Fruit fly (Drosophila melanogaster): Measurements from ENCODE around the gene CG15564.

dm6 chr3R:31247281-31247995 is 12.3 kb upstream of the CG15564 start:
- TF ChIP-seq cad (GFP tag; optimal IDR thresholded peaks at IDR 0.05) (no peak), CG17359 (tag; optimal IDR thresholded peaks at IDR 0.05) (peak; percentile 88)

All from whole organism, embryonic.